Worm (Caenorhabditis elegans) whole organism, L3 larva: Measurements from ENCODE around the gene gon-1.

Experiments
- R02D3.7 ChIP-seq: fragments of 150-350 bp; optimal IDR thresholded peaks from 2 replicates; lab custom pipeline; 2014; ENCODE audit warnings: missing biosample characterization, missing genetic modification characterization
- ZK546.5 ChIP-seq: sonication (generic microtip); optimal IDR thresholded peaks from 2 replicates; lab custom pipeline; 2017; ENCODE audit warnings: missing biosample characterization, missing genetic modification characterization
- aly-2 ChIP-seq: fragments of 150-350 bp; optimal IDR thresholded peaks from 2 replicates; lab custom pipeline; 2014; ENCODE audit warnings: missing biosample characterization, missing genetic modification characterization
- ama-1 ChIP-seq: fragments of 150-350 bp; optimal IDR thresholded peaks from 2 replicates; lab custom pipeline; 2018
- ceh-28 ChIP-seq: fragments of 150-350 bp; optimal IDR thresholded peaks from 2 replicates; lab custom pipeline; 2014; ENCODE audit warnings: missing biosample characterization, missing genetic modification reagents, missing genetic modification characterization
- ceh-82 ChIP-seq: fragments of 150-350 bp; optimal IDR thresholded peaks from 2 replicates; lab custom pipeline; 2014; ENCODE audit warnings: missing biosample characterization, missing genetic modification characterization
- ceh-9 ChIP-seq: sonication (generic microtip); optimal IDR thresholded peaks from 2 replicates; lab custom pipeline; 2018; ENCODE audit warnings: missing biosample characterization, missing genetic modification characterization
- egl-27 ChIP-seq: sonication (generic microtip); optimal IDR thresholded peaks from 4 replicates; lab custom pipeline; 2017; ENCODE audit warnings: missing biosample characterization, missing genetic modification reagents, missing genetic modification characterization
- elt-1 ChIP-seq: fragments of 150-350 bp; optimal IDR thresholded peaks from 2 replicates; lab custom pipeline; 2014; ENCODE audit warnings: missing biosample characterization, missing genetic modification characterization
- elt-2 ChIP-seq: sonication (generic microtip); optimal IDR thresholded peaks from 2 replicates; lab custom pipeline; 2016; ENCODE audit warnings: missing genetic modification reagents, mild to moderate bottlenecking, missing genetic modification characterization, missing compliant biosample characterization
- elt-3 ChIP-seq, 3 experiments: fragments of 150-350 bp in 1 of 3; sonication (generic microtip) in 2 of 3; optimal IDR thresholded peaks; 2 replicates in 2 of 3; 4 replicates in 1 of 3; lab custom pipeline; 2014 to 2017; ENCODE audit warnings: missing biosample characterization in 3 of 3, missing genetic modification characterization in 3 of 3
- fkh-2 ChIP-seq: fragments of 150-350 bp; optimal IDR thresholded peaks from 2 replicates; lab custom pipeline; 2014; ENCODE audit warnings: missing biosample characterization, missing genetic modification reagents, missing genetic modification characterization
- fos-1 ChIP-seq: fragments of 150-350 bp; optimal IDR thresholded peaks from 2 replicates; lab custom pipeline; 2014; ENCODE audit warnings: missing biosample characterization, missing genetic modification characterization
- hmg-11 ChIP-seq: sonication (generic microtip); optimal IDR thresholded peaks from 2 replicates; lab custom pipeline; 2016; ENCODE audit warnings: missing genetic modification characterization, missing compliant biosample characterization
- jun-1 ChIP-seq: fragments of 150-350 bp; optimal IDR thresholded peaks from 2 replicates; lab custom pipeline; 2014; ENCODE audit warnings: missing biosample characterization, missing genetic modification reagents, missing genetic modification characterization
- lin-15B ChIP-seq: fragments of 150-350 bp; optimal IDR thresholded peaks from 2 replicates; lab custom pipeline; 2014; ENCODE audit warnings: missing biosample characterization, missing genetic modification characterization
- lin-39 ChIP-seq: fragments of 150-350 bp; optimal IDR thresholded peaks from 2 replicates; lab custom pipeline; 2018; ENCODE audit warnings: missing biosample characterization, missing genetic modification reagents, missing genetic modification characterization
- mdl-1 ChIP-seq: fragments of 150-350 bp; optimal IDR thresholded peaks from 2 replicates; lab custom pipeline; 2014; ENCODE audit warnings: missing biosample characterization, missing genetic modification characterization
- nfya-1 ChIP-seq: sonication (generic microtip); optimal IDR thresholded peaks from 2 replicates; lab custom pipeline; 2017; ENCODE audit warnings: missing genetic modification characterization, mild to moderate bottlenecking, missing compliant biosample characterization, antibody characterized with exemption, moderate library complexity; ENCODE audit not compliant: insufficient read depth
- nhr-11 ChIP-seq: fragments of 150-350 bp; optimal IDR thresholded peaks from 2 replicates; lab custom pipeline; 2014; ENCODE audit warnings: missing biosample characterization, missing genetic modification characterization
- nhr-12 ChIP-seq: fragments of 150-350 bp; optimal IDR thresholded peaks from 2 replicates; lab custom pipeline; 2014; ENCODE audit warnings: missing biosample characterization, missing genetic modification characterization
- nhr-25 ChIP-seq: sonication (generic microtip); optimal IDR thresholded peaks from 2 replicates; lab custom pipeline; 2017; ENCODE audit warnings: missing biosample characterization, missing genetic modification characterization
- nhr-43 ChIP-seq: sonication (generic microtip); optimal IDR thresholded peaks from 2 replicates; lab custom pipeline; 2016; ENCODE audit warnings: mild to moderate bottlenecking, missing genetic modification characterization, missing compliant biosample characterization; ENCODE audit not compliant: poor library complexity, severe bottlenecking
- nhr-76 ChIP-seq: fragments of 150-350 bp; sonication (generic microtip); optimal IDR thresholded peaks from 5 replicates; lab custom pipeline; 2014; ENCODE audit warnings: missing biosample characterization, missing genetic modification characterization
- nhr-77 ChIP-seq: fragments of 150-350 bp; optimal IDR thresholded peaks from 2 replicates; lab custom pipeline; 2014; ENCODE audit warnings: missing biosample characterization, missing genetic modification characterization
- pha-4 ChIP-seq: fragments of 150-350 bp; optimal IDR thresholded peaks from 2 replicates; lab custom pipeline; 2014; ENCODE audit warnings: missing biosample characterization, missing genetic modification reagents, missing genetic modification characterization
- sea-2 ChIP-seq: fragments of 150-350 bp; sonication (generic microtip); optimal IDR thresholded peaks from 4 replicates; lab custom pipeline; 2014; ENCODE audit warnings: missing biosample characterization, missing genetic modification reagents, missing genetic modification characterization
- snpc-4 ChIP-seq: fragments of 150-350 bp; optimal IDR thresholded peaks from 2 replicates; lab custom pipeline; 2014; ENCODE audit warnings: missing biosample characterization, missing genetic modification characterization
- tbx-2 ChIP-seq: sonication (generic microtip); optimal IDR thresholded peaks from 2 replicates; lab custom pipeline; 2016; ENCODE audit warnings: mild to moderate bottlenecking, missing genetic modification characterization, missing compliant biosample characterization
- unc-39 ChIP-seq: sonication (generic microtip); optimal IDR thresholded peaks from 4 replicates; lab custom pipeline; 2017; ENCODE audit warnings: missing biosample characterization, missing genetic modification characterization
- unc-62 ChIP-seq: fragments of 150-350 bp; sonication (generic microtip); optimal IDR thresholded peaks from 4 replicates; lab custom pipeline; 2014; ENCODE audit warnings: missing biosample characterization, missing genetic modification reagents, missing genetic modification characterization
- zag-1 ChIP-seq: fragments of 150-350 bp; optimal IDR thresholded peaks from 2 replicates; lab custom pipeline; 2014; ENCODE audit warnings: missing biosample characterization, missing genetic modification characterization
- ztf-11 ChIP-seq: fragments of 150-350 bp; optimal IDR thresholded peaks from 2 replicates; lab custom pipeline; 2014; ENCODE audit warnings: missing biosample characterization, missing genetic modification characterization
- ztf-4 ChIP-seq: fragments of 150-350 bp; optimal IDR thresholded peaks from 2 replicates; lab custom pipeline; 2014; ENCODE audit warnings: missing biosample characterization, missing genetic modification characterization

gon-1 gene

ce11 chrIV:9974392-9974791, 21.2 kb upstream of the gon-1 start, which contains the start of gene C47E12.9:
C47E12.9 (plus strand) TSS chrIV:9974692.
- TF ChIP-seq ceh-9 (tag; lab: Kevin White, UChicago) (no peak), zag-1 (no peak), egl-27 (tag; lab: Kevin White, UChicago) (no peak), ama-1 (no peak), R02D3.7 (no peak), aly-2 (tag; lab: Kevin White, UChicago) (no peak), nfya-1 (no peak), ZK546.5 (tag; lab: Kevin White, UChicago) (no peak), jun-1 (tag; lab: Kevin White, UChicago) (no peak), elt-1 (no peak)
- TF ChIP-seq, all 47 proteins: peak for 0

ce11 chrIV:9972629-9973028, 19.4 kb upstream of the gon-1 start, which contains the start of the genes C47E12.12 and C47E12.10:
C47E12.12 (minus strand) TSS chrIV:9972729.
C47E12.10 (plus strand) TSS chrIV:9972800.
- TF ChIP-seq nhr-11 (tag; lab: Kevin White, UChicago) (no peak), elt-3 (tag; optimal IDR thresholded peaks at IDR 0.05; lab: Kevin White, UChicago) (no peak), nhr-76 (tag; lab: Kevin White, UChicago) (no peak), tbx-2 (tag; lab: Kevin White, UChicago) (no peak), hmg-11 (no peak), ceh-9 (tag; lab: Kevin White, UChicago) (no peak), unc-62 (no peak), pha-4 (no peak), sea-2 (no peak), lin-15B (no peak), zag-1 (no peak), nhr-77 (tag; lab: Kevin White, UChicago) (no peak), jun-1 (tag; lab: Kevin White, UChicago) (no peak), elt-2 (no peak), ztf-4 (tag; lab: Kevin White, UChicago) (no peak), nhr-25 (no peak), unc-39 (tag; lab: Kevin White, UChicago) (no peak), lin-39 (tag; lab: Kevin White, UChicago) (no peak), R02D3.7 (no peak)

ce11 chrIV:9969081-9969480, 15.8 kb upstream of the gon-1 start, which contains the start of the genes kin-5 and C47E12.11:
kin-5 (minus strand) TSS chrIV:9969181.
C47E12.11 (plus strand) TSS chrIV:9969400.
- TF ChIP-seq fkh-2 (no peak), ceh-82 (tag; lab: Kevin White, UChicago) (no peak), snpc-4 (tag; lab: Kevin White, UChicago) (no peak), ZK546.5 (tag; lab: Kevin White, UChicago) (no peak), nhr-43 (tag; lab: Kevin White, UChicago) (no peak), elt-3 (tag; optimal IDR thresholded peaks at IDR 0.05; lab: Kevin White, UChicago) (no peak), sea-2 (no peak), ama-1 (no peak), ztf-11 (tag; lab: Kevin White, UChicago) (no peak), unc-39 (tag; lab: Kevin White, UChicago) (no peak)
- TF ChIP-seq, all 47 proteins: peak for 0

ce11 chrIV:9963945-9964344, 10.7 kb upstream of the gon-1 start, which contains the start of gene T13H10.2:
T13H10.2 (plus strand) TSS chrIV:9964245.
- TF ChIP-seq ceh-9 (tag; lab: Kevin White, UChicago) (no peak), nhr-12 (tag; lab: Kevin White, UChicago) (no peak), unc-62 (no peak), nhr-77 (tag; lab: Kevin White, UChicago) (no peak), zag-1 (no peak), fos-1 (tag; lab: Kevin White, UChicago) (no peak), snpc-4 (tag; lab: Kevin White, UChicago) (no peak), ZK546.5 (tag; lab: Kevin White, UChicago) (no peak), R02D3.7 (no peak), sea-2 (no peak), ceh-28 (no peak), lin-39 (tag; lab: Kevin White, UChicago) (no peak), ama-1 (no peak), pha-4 (no peak)

ce11 chrIV:9948035-9948434, 5.2 kb downstream of the gon-1 start:
- TF ChIP-seq nhr-11 (tag; lab: Kevin White, UChicago), result peak; percentile 33
- no peak for TF ChIP-seq egl-27 (tag; lab: Kevin White, UChicago)
- no peak for TF ChIP-seq mdl-1 (tag; lab: Kevin White, UChicago)
- TF ChIP-seq pha-4, result peak; percentile 13
- peak; percentile 65 for TF ChIP-seq lin-15B
